Worm (Caenorhabditis elegans) whole organism, mixed stage, embryonic: Measurements from ENCODE around the gene ttr-39.

Experiments used
- M03D4.4 ChIP-seq: sonication (generic microtip); optimal IDR thresholded peaks from 2 replicates; lab custom pipeline; 2017; ENCODE audit warnings: mild to moderate bottlenecking, missing genetic modification characterization, missing compliant biosample characterization
- bed-3 ChIP-seq: fragments of 200-800 bp; sonication (Bioruptor generic); optimal IDR thresholded peaks from 3 replicates; lab custom pipeline; 2018; ENCODE audit warnings: mild to moderate bottlenecking, missing genetic modification characterization, moderate library complexity, missing compliant biosample characterization
- blmp-1 ChIP-seq: fragments of 150-350 bp; optimal IDR thresholded peaks from 2 replicates; lab custom pipeline; 2014; ENCODE audit warnings: missing biosample characterization, missing genetic modification characterization
- ceh-43 ChIP-seq: fragments of 200-800 bp; sonication (Bioruptor generic); optimal IDR thresholded peaks from 2 replicates; lab custom pipeline; 2018; ENCODE audit warnings: mild to moderate bottlenecking, missing genetic modification characterization, moderate library complexity, missing compliant biosample characterization
- ceh-83 ChIP-seq: fragments of 200-800 bp; sonication (Bioruptor generic); optimal IDR thresholded peaks from 2 replicates; lab custom pipeline; 2018; ENCODE audit warnings: mild to moderate bottlenecking, missing genetic modification characterization, missing compliant biosample characterization
- ces-1 ChIP-seq: fragments of 150-350 bp; optimal IDR thresholded peaks from 2 replicates; lab custom pipeline; 2014; ENCODE audit warnings: missing biosample characterization, missing genetic modification reagents, missing genetic modification characterization
- cnd-1 ChIP-seq: fragments of 200-800 bp; sonication (Bioruptor generic); optimal IDR thresholded peaks from 2 replicates; lab custom pipeline; 2018; ENCODE audit warnings: mild to moderate bottlenecking, missing genetic modification characterization, missing compliant biosample characterization
- elt-1 ChIP-seq: sonication (generic microtip); optimal IDR thresholded peaks from 2 replicates; lab custom pipeline; 2017; ENCODE audit warnings: missing genetic modification characterization, mild to moderate bottlenecking, missing compliant biosample characterization, antibody characterized with exemption, moderate library complexity, borderline replicate concordance; ENCODE audit not compliant: insufficient read depth
- elt-3 ChIP-seq: fragments of 150-350 bp; optimal IDR thresholded peaks from 2 replicates; lab custom pipeline; 2014; ENCODE audit warnings: missing biosample characterization, missing genetic modification characterization
- flh-1 ChIP-seq: fragments of 200-800 bp; sonication (Bioruptor generic); optimal IDR thresholded peaks from 2 replicates; lab custom pipeline; 2018; ENCODE audit warnings: mild to moderate bottlenecking, missing genetic modification characterization, moderate library complexity, missing compliant biosample characterization
- ham-2 ChIP-seq: fragments of 200-800 bp; sonication (Bioruptor generic); optimal IDR thresholded peaks from 2 replicates; lab custom pipeline; 2018; ENCODE audit warnings: mild to moderate bottlenecking, missing genetic modification characterization, missing compliant biosample characterization
- hlh-1 ChIP-seq: fragments of 150-350 bp; optimal IDR thresholded peaks from 2 replicates; lab custom pipeline; 2014; ENCODE audit warnings: missing biosample characterization, missing genetic modification reagents, missing genetic modification characterization
- lin-13 ChIP-seq: fragments of 150-350 bp; optimal IDR thresholded peaks from 2 replicates; lab custom pipeline; 2014; ENCODE audit warnings: missing biosample characterization, missing genetic modification characterization
- lin-32 ChIP-seq: fragments of 200-800 bp; sonication (Bioruptor generic); optimal IDR thresholded peaks from 2 replicates; lab custom pipeline; 2018; ENCODE audit warnings: mild to moderate bottlenecking, missing genetic modification characterization, missing compliant biosample characterization
- lsy-2 ChIP-seq: fragments of 150-350 bp; optimal IDR thresholded peaks from 2 replicates; lab custom pipeline; 2014; ENCODE audit warnings: missing biosample characterization, missing genetic modification characterization
- mab-5 ChIP-seq: fragments of 150-350 bp; optimal IDR thresholded peaks from 2 replicates; lab custom pipeline; 2014; ENCODE audit warnings: missing biosample characterization, missing genetic modification characterization
- mep-1 ChIP-seq: fragments of 150-350 bp; optimal IDR thresholded peaks from 2 replicates; lab custom pipeline; 2017; ENCODE audit warnings: missing biosample characterization, missing genetic modification reagents, missing genetic modification characterization, inconsistent platforms
- mls-2 ChIP-seq: sonication (generic microtip); optimal IDR thresholded peaks from 2 replicates; lab custom pipeline; 2016; ENCODE audit warnings: mild to moderate bottlenecking, missing genetic modification characterization, moderate library complexity, missing compliant biosample characterization
- nhr-12 ChIP-seq: fragments of 150-350 bp; optimal IDR thresholded peaks from 2 replicates; lab custom pipeline; 2014; ENCODE audit warnings: missing biosample characterization, missing genetic modification characterization
- nhr-2 ChIP-seq: fragments of 150-350 bp; optimal IDR thresholded peaks from 2 replicates; lab custom pipeline; 2014; ENCODE audit warnings: missing biosample characterization, missing genetic modification characterization
- nhr-237 ChIP-seq: fragments of 150-350 bp; optimal IDR thresholded peaks from 2 replicates; lab custom pipeline; 2014; ENCODE audit warnings: missing biosample characterization, missing genetic modification characterization
- nhr-28 ChIP-seq: fragments of 150-350 bp; optimal IDR thresholded peaks from 2 replicates; lab custom pipeline; 2014; ENCODE audit warnings: missing biosample characterization, missing genetic modification characterization
- nhr-76 ChIP-seq: sonication (generic microtip); optimal IDR thresholded peaks from 2 replicates; lab custom pipeline; 2017; ENCODE audit warnings: missing biosample characterization, missing genetic modification characterization
- pha-4 ChIP-seq: fragments of 150-350 bp; optimal IDR thresholded peaks from 2 replicates; lab custom pipeline; 2018; ENCODE audit warnings: missing biosample characterization, missing genetic modification reagents, missing genetic modification characterization
- sem-2 ChIP-seq: fragments of 200-800 bp; sonication (Bioruptor generic); optimal IDR thresholded peaks from 2 replicates; lab custom pipeline; 2018; ENCODE audit warnings: mild to moderate bottlenecking, missing genetic modification characterization, missing compliant biosample characterization
- snpc-4 ChIP-seq: fragments of 150-350 bp; optimal IDR thresholded peaks from 2 replicates; lab custom pipeline; 2014; ENCODE audit warnings: missing biosample characterization, missing genetic modification characterization
- sptf-1 ChIP-seq: sonication (generic microtip); optimal IDR thresholded peaks from 2 replicates; lab custom pipeline; 2017; ENCODE audit warnings: mild to moderate bottlenecking, missing genetic modification characterization, moderate library complexity, missing compliant biosample characterization
- tbx-8 ChIP-seq: fragments of 200-800 bp; sonication (Bioruptor generic); optimal IDR thresholded peaks from 2 replicates; lab custom pipeline; 2018; ENCODE audit warnings: mild to moderate bottlenecking, missing genetic modification characterization, moderate library complexity, missing compliant biosample characterization
- unc-120 ChIP-seq: sonication (generic microtip); optimal IDR thresholded peaks from 2 replicates; lab custom pipeline; 2017; ENCODE audit warnings: missing genetic modification characterization, missing compliant biosample characterization; ENCODE audit not compliant: poor library complexity, severe bottlenecking
- unc-39 ChIP-seq: fragments of 150-350 bp; optimal IDR thresholded peaks from 2 replicates; lab custom pipeline; 2014; ENCODE audit warnings: missing biosample characterization, missing genetic modification characterization
- unc-62 ChIP-seq: fragments of 150-350 bp; optimal IDR thresholded peaks from 2 replicates; lab custom pipeline; 2014; ENCODE audit warnings: missing biosample characterization, missing genetic modification reagents, missing genetic modification characterization
- zip-8 ChIP-seq: fragments of 150-350 bp; optimal IDR thresholded peaks from 2 replicates; lab custom pipeline; 2014; ENCODE audit warnings: missing biosample characterization, missing genetic modification characterization
- ztf-11 ChIP-seq: fragments of 150-350 bp; optimal IDR thresholded peaks from 2 replicates; lab custom pipeline; 2014; ENCODE audit warnings: missing biosample characterization, missing genetic modification characterization

ttr-39 gene

ce11 chrIV:10128446-10128845 is 38.8 kb upstream of the ttr-39 start:
- no peak for TF ChIP-seq pha-4 (tag; lab: Kevin White, UChicago)
- TF ChIP-seq ham-2 (GFP tag; lab: Kevin White, UChicago): no peak
- TF ChIP-seq nhr-237 (tag; lab: Kevin White, UChicago): no peak

- TF ChIP-seq flh-1 (GFP tag; lab: Kevin White, UChicago): no peak
- no peak for TF ChIP-seq unc-62 (GFP tag; lab: Kevin White, UChicago)
- no peak for TF ChIP-seq blmp-1 (tag; lab: Kevin White, UChicago)
- no peak for TF ChIP-seq nhr-28 (tag; lab: Kevin White, UChicago)
- TF ChIP-seq unc-39 (tag; lab: Kevin White, UChicago): no peak
- TF ChIP-seq cnd-1 (tag; lab: Kevin White, UChicago): no peak
- no peak for TF ChIP-seq unc-120 (tag; lab: Kevin White, UChicago)
- no peak for TF ChIP-seq M03D4.4 (tag; lab: Kevin White, UChicago)
- no peak for TF ChIP-seq ceh-43 (GFP tag; lab: Kevin White, UChicago)
- TF ChIP-seq mls-2 (tag; lab: Kevin White, UChicago): no peak
- no peak for TF ChIP-seq sem-2
- TF ChIP-seq nhr-76: no peak
- no peak for TF ChIP-seq ham-2 (GFP tag; lab: Kevin White, UChicago)
- no peak for TF ChIP-seq sptf-1 (tag; lab: Kevin White, UChicago)
Observed at ce11 chrIV:10126544-10126943, 36.9 kb upstream of the ttr-39 start, which contains the start of gene ctf-18. Gene ctf-18 (minus strand): TSS chrIV:10126644.

ce11 chrIV:10122205-10122604 is 32.5 kb upstream of the ttr-39 start, which contains the start of gene irld-21:
Gene irld-21 (minus strand): TSS chrIV:10122305.
- TF ChIP-seq lin-13 (no peak), lsy-2 (tag; lab: Kevin White, UChicago) (no peak), elt-3 (tag; lab: Kevin White, UChicago) (no peak), flh-1 (GFP tag; lab: Kevin White, UChicago) (no peak), cnd-1 (tag; lab: Kevin White, UChicago) (no peak), lin-32 (no peak), zip-8 (tag; lab: Kevin White, UChicago) (no peak)

- TF ChIP-seq ztf-11 (tag; lab: Kevin White, UChicago) (no peak), lin-13 (no peak), bed-3 (GFP tag; lab: Kevin White, UChicago) (no peak), nhr-76 (no peak), ceh-83 (GFP tag; lab: Kevin White, UChicago) (no peak), mab-5 (tag; lab: Kevin White, UChicago) (no peak), lsy-2 (tag; lab: Kevin White, UChicago) (no peak), hlh-1 (tag; lab: Kevin White, UChicago) (no peak), nhr-237 (tag; lab: Kevin White, UChicago) (no peak), sem-2 (no peak), unc-62 (GFP tag; lab: Kevin White, UChicago) (no peak), mep-1 (no peak)
- TF ChIP-seq, all 35 proteins: peak for 0
Observed at ce11 chrIV:10116765-10117164, 27.1 kb upstream of the ttr-39 start.

- no peak for TF ChIP-seq blmp-1 (tag; lab: Kevin White, UChicago)
- no peak for TF ChIP-seq lsy-2 (tag; lab: Kevin White, UChicago)
- no peak for TF ChIP-seq nhr-2 (tag; lab: Kevin White, UChicago)
- TF ChIP-seq snpc-4 (tag; lab: Kevin White, UChicago): no peak
- TF ChIP-seq mep-1: no peak
- no peak for TF ChIP-seq nhr-12 (tag; lab: Kevin White, UChicago)
- no peak for TF ChIP-seq unc-120 (tag; lab: Kevin White, UChicago)
- TF ChIP-seq elt-1: no peak
- no peak for TF ChIP-seq lin-13
- no peak for TF ChIP-seq unc-39 (tag; lab: Kevin White, UChicago)
- no peak for TF ChIP-seq ces-1 (GFP tag; lab: Kevin White, UChicago)
- TF ChIP-seq tbx-8: no peak
- TF ChIP-seq mab-5 (tag; lab: Kevin White, UChicago): no peak
- no peak for TF ChIP-seq M03D4.4 (tag; lab: Kevin White, UChicago)
Observed at ce11 chrIV:10115142-10115541, 25.5 kb upstream of the ttr-39 start, which contains the start of gene C04G2.10. Gene C04G2.10 (plus strand): TSS chrIV:10115442.
